Worm (Caenorhabditis elegans) whole organism, L2 larva: ENCODE measurements around the gene dhhc-14.

Source experiments
- C34F6.9 ChIP-seq: fragments of 150-350 bp; optimal IDR thresholded peaks from 2 replicates; lab custom pipeline; 2014; ENCODE audit warnings: missing biosample characterization, missing genetic modification characterization
- F13H6.1 ChIP-seq: sonication (generic microtip); optimal IDR thresholded peaks from 2 replicates; lab custom pipeline; 2016; ENCODE audit warnings: missing genetic modification characterization, missing compliant biosample characterization
- ZK546.5 ChIP-seq: sonication (generic microtip); optimal IDR thresholded peaks from 2 replicates; lab custom pipeline; 2017; ENCODE audit warnings: missing biosample characterization, missing genetic modification characterization
- aly-2 ChIP-seq: fragments of 150-350 bp; optimal IDR thresholded peaks from 2 replicates; lab custom pipeline; 2014; ENCODE audit warnings: missing biosample characterization, missing genetic modification characterization
- blmp-1 ChIP-seq: sonication (generic microtip); optimal IDR thresholded peaks from 2 replicates; lab custom pipeline; 2017; ENCODE audit warnings: missing genetic modification characterization, mild to moderate bottlenecking, missing compliant biosample characterization, antibody characterized with exemption, moderate library complexity; ENCODE audit not compliant: insufficient read depth
- ceh-16 ChIP-seq: fragments of 150-350 bp; optimal IDR thresholded peaks from 2 replicates; lab custom pipeline; 2014; ENCODE audit warnings: missing biosample characterization, missing genetic modification characterization
- ceh-82 ChIP-seq: fragments of 150-350 bp; optimal IDR thresholded peaks from 2 replicates; lab custom pipeline; 2014; ENCODE audit warnings: missing biosample characterization, missing genetic modification characterization
- crh-2 ChIP-seq: sonication (generic microtip); optimal IDR thresholded peaks from 2 replicates; lab custom pipeline; 2017; ENCODE audit warnings: missing biosample characterization, missing genetic modification characterization
- egl-27 ChIP-seq: sonication (generic microtip); optimal IDR thresholded peaks from 3 replicates; lab custom pipeline; 2017; ENCODE audit warnings: missing biosample characterization, missing genetic modification reagents, missing genetic modification characterization
- fos-1 ChIP-seq: fragments of 150-350 bp; optimal IDR thresholded peaks from 2 replicates; lab custom pipeline; 2014; ENCODE audit warnings: missing biosample characterization, missing genetic modification characterization
- gmeb-1 ChIP-seq: fragments of 150-350 bp; optimal IDR thresholded peaks from 2 replicates; lab custom pipeline; 2014; ENCODE audit warnings: missing biosample characterization, missing genetic modification characterization
- lin-11 ChIP-seq: fragments of 150-350 bp; sonication (generic microtip); optimal IDR thresholded peaks from 2 replicates; lab custom pipeline; 2014; ENCODE audit warnings: missing biosample characterization, missing genetic modification characterization, inconsistent platforms, mixed read lengths
- lin-13 ChIP-seq: fragments of 150-350 bp; optimal IDR thresholded peaks from 2 replicates; lab custom pipeline; 2014; ENCODE audit warnings: missing biosample characterization, missing genetic modification reagents, missing genetic modification characterization
- lsy-2 ChIP-seq, 2 experiments: fragments of 150-350 bp in 1 of 2; sonication (generic microtip) in 1 of 2; optimal IDR thresholded peaks; 2 replicates each; lab custom pipeline; 2014 to 2017; ENCODE audit warnings: missing biosample characterization in 2 of 2, missing genetic modification characterization in 2 of 2
- mab-5 ChIP-seq: fragments of 150-350 bp; optimal IDR thresholded peaks from 2 replicates; lab custom pipeline; 2014; ENCODE audit warnings: missing biosample characterization, missing genetic modification characterization
- mbf-1 ChIP-seq: sonication (generic microtip); optimal IDR thresholded peaks from 2 replicates; lab custom pipeline; 2017; ENCODE audit warnings: missing biosample characterization, missing genetic modification characterization
- mdl-1 ChIP-seq, 2 experiments: fragments of 150-350 bp in 1 of 2; sonication (generic microtip) in 1 of 2; optimal IDR thresholded peaks; 2 replicates each; lab custom pipeline; 2017; ENCODE audit warnings: missing biosample characterization in 2 of 2, missing genetic modification characterization in 2 of 2
- nhr-11 ChIP-seq: fragments of 150-350 bp; optimal IDR thresholded peaks from 2 replicates; lab custom pipeline; 2014; ENCODE audit warnings: missing biosample characterization, missing genetic modification characterization
- nhr-12 ChIP-seq: fragments of 150-350 bp; optimal IDR thresholded peaks from 2 replicates; lab custom pipeline; 2014; ENCODE audit warnings: missing biosample characterization, missing genetic modification characterization
- nhr-129 ChIP-seq: fragments of 150-350 bp; optimal IDR thresholded peaks from 2 replicates; lab custom pipeline; 2014; ENCODE audit warnings: missing biosample characterization, missing genetic modification characterization
- nhr-21 ChIP-seq: fragments of 150-350 bp; optimal IDR thresholded peaks from 2 replicates; lab custom pipeline; 2014; ENCODE audit warnings: missing biosample characterization, missing genetic modification characterization
- nhr-23 ChIP-seq: fragments of 150-350 bp; optimal IDR thresholded peaks from 2 replicates; lab custom pipeline; 2014; ENCODE audit warnings: missing biosample characterization, missing genetic modification reagents, missing genetic modification characterization
- nhr-237 ChIP-seq: fragments of 150-350 bp; optimal IDR thresholded peaks from 2 replicates; lab custom pipeline; 2014; ENCODE audit warnings: missing biosample characterization, missing genetic modification characterization
- nhr-25 ChIP-seq: fragments of 150-350 bp; sonication (generic microtip); optimal IDR thresholded peaks from 3 replicates; lab custom pipeline; 2014; ENCODE audit warnings: missing biosample characterization, missing genetic modification characterization
- nhr-6 ChIP-seq: fragments of 150-350 bp; optimal IDR thresholded peaks from 2 replicates; lab custom pipeline; 2014; ENCODE audit warnings: missing biosample characterization, missing genetic modification characterization
- sem-4 ChIP-seq: fragments of 150-350 bp; optimal IDR thresholded peaks from 2 replicates; lab custom pipeline; 2014; ENCODE audit warnings: missing biosample characterization, missing genetic modification reagents, missing genetic modification characterization
- skn-1 ChIP-seq: sonication (generic microtip); optimal IDR thresholded peaks from 2 replicates; lab custom pipeline; 2017; ENCODE audit warnings: missing biosample characterization, missing genetic modification characterization
- sma-9 ChIP-seq, 2 experiments: fragments of 150-350 bp in 1 of 2; sonication (generic microtip) in 1 of 2; optimal IDR thresholded peaks; 2 replicates each; lab custom pipeline; 2014 to 2016; ENCODE audit warnings: missing genetic modification characterization in 2 of 2, mild to moderate bottlenecking in 1 of 2, missing biosample characterization in 1 of 2, missing compliant biosample characterization in 1 of 2, missing genetic modification reagents in 1 of 2, moderate library complexity in 1 of 2
- snpc-4 ChIP-seq: fragments of 150-350 bp; optimal IDR thresholded peaks from 2 replicates; lab custom pipeline; 2014; ENCODE audit warnings: missing biosample characterization, missing genetic modification characterization
- unc-39 ChIP-seq: fragments of 150-350 bp; optimal IDR thresholded peaks from 2 replicates; lab custom pipeline; 2014; ENCODE audit warnings: missing biosample characterization, missing genetic modification characterization
- unc-55 ChIP-seq: fragments of 150-350 bp; sonication (generic microtip); optimal IDR thresholded peaks from 3 replicates; lab custom pipeline; 2014; ENCODE audit warnings: missing biosample characterization, missing genetic modification reagents, missing genetic modification characterization
- zag-1 ChIP-seq: fragments of 150-350 bp; optimal IDR thresholded peaks from 2 replicates; lab custom pipeline; 2014; ENCODE audit warnings: missing biosample characterization, missing genetic modification characterization
- ztf-4 ChIP-seq: fragments of 150-350 bp; optimal IDR thresholded peaks from 2 replicates; lab custom pipeline; 2014; ENCODE audit warnings: missing biosample characterization, missing genetic modification characterization

dhhc-14 gene

ce11 chrX:8551687-8552327 lies at the start of gene dhhc-14:
Gene dhhc-14 (plus strand): TSS chrX:8552277.
- TF ChIP-seq lsy-2 (tag; optimal IDR thresholded peaks at IDR 0.05; lab: Kevin White, UChicago) (peak in 1 of 2 experiments; percentile 49), fos-1 (peak; percentile 48), zag-1 (tag; lab: Kevin White, UChicago) (peak; percentile 66), sma-9 (GFP tag; optimal IDR thresholded peaks at IDR 0.05; lab: Kevin White, UChicago) (peak; percentile 12), sma-9 (tag; optimal IDR thresholded peaks at IDR 0.05; lab: Kevin White, UChicago) (no peak), lin-11 (tag; lab: Kevin White, UChicago) (peak; percentile 64), nhr-237 (no peak), snpc-4 (tag; lab: Kevin White, UChicago) (peak; percentile 28), F13H6.1 (tag; lab: Kevin White, UChicago) (peak; percentile 52), lin-13 (GFP tag; lab: Kevin White, UChicago) (peak; percentile 42), mdl-1 (tag; optimal IDR thresholded peaks at IDR 0.05; lab: Kevin White, UChicago) (peak in 1 of 2 experiments; percentile 69), crh-2 (peak; percentile 46), skn-1 (tag; lab: Kevin White, UChicago) (no peak), nhr-129 (peak; percentile 76), ceh-82 (tag; lab: Kevin White, UChicago) (no peak), sem-4 (peak; percentile 57), unc-55 (GFP tag; lab: Kevin White, UChicago) (peak; percentile 76), mab-5 (tag; lab: Kevin White, UChicago) (no peak), ceh-16 (no peak), nhr-11 (tag; lab: Kevin White, UChicago) (no peak), C34F6.9 (peak; percentile 66)

DNA sequence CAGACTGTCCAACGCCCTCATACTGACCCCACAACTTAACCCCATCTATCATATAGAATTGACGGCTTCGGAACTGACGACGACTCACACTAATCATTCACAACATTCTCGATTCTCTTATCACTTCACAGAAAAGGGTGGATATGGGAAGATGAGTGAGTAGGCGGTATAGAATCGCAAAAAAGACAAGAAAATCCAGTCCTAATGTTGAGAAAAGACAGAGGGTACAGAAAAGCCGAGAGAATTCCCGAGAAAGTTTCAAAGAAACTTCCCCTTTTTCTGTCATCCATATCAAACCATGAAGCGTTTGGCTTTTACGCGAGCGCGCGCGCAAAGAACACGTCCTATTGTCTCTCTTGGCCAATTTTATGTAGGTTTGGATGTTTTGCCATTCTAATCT lies 47.9 kb upstream of the dhhc-14 start:
- TF ChIP-seq nhr-21 (peak; percentile 60), ZK546.5 (no peak), unc-55 (GFP tag; lab: Kevin White, UChicago) (no peak)

ce11 chrX:8507053-8507452 lies 45.0 kb upstream of the dhhc-14 start:
- TF ChIP-seq nhr-25 (tag; lab: Kevin White, UChicago), result no peak

ce11 chrX:8507576-8507975 lies 44.5 kb upstream of the dhhc-14 start, which contains the start of gene H03E18.1:
Gene H03E18.1 (plus strand): TSS chrX:8507876.
- no peak for TF ChIP-seq mab-5 (tag; lab: Kevin White, UChicago)
- no peak for TF ChIP-seq aly-2 (tag; lab: Kevin White, UChicago)
- TF ChIP-seq egl-27 (tag; lab: Kevin White, UChicago), result no peak
- TF ChIP-seq unc-55 (GFP tag; lab: Kevin White, UChicago), result no peak
- no peak for TF ChIP-seq lsy-2 (tag; optimal IDR thresholded peaks at IDR 0.05; lab: Kevin White, UChicago)
- no peak for TF ChIP-seq crh-2
- TF ChIP-seq unc-39 (tag; lab: Kevin White, UChicago), result no peak
- TF ChIP-seq ztf-4 (tag; lab: Kevin White, UChicago), result no peak
- no peak for TF ChIP-seq blmp-1 (tag; lab: Kevin White, UChicago)
- TF ChIP-seq nhr-6 (tag; lab: Kevin White, UChicago), result no peak
- TF ChIP-seq nhr-12 (tag; lab: Kevin White, UChicago), result no peak
- no peak for TF ChIP-seq nhr-11 (tag; lab: Kevin White, UChicago)
- TF ChIP-seq fos-1, result no peak
- TF ChIP-seq mbf-1, result no peak
- no peak for TF ChIP-seq nhr-23 (tag; lab: Kevin White, UChicago)
- TF ChIP-seq gmeb-1, result no peak
- TF ChIP-seq lin-11 (tag; lab: Kevin White, UChicago), result no peak

- TF ChIP-seq sem-4, result no peak
- TF ChIP-seq aly-2 (tag; lab: Kevin White, UChicago), result no peak
- TF ChIP-seq nhr-21, result peak; percentile 9
Measured at ce11 chrX:8509088-8509487, 43.0 kb upstream of the dhhc-14 start.
